Worm (Caenorhabditis elegans) whole organism, L1 larva: Measurements from ENCODE around the gene polk-1.

ENCODE experiments used
- C16A3.4 ChIP-seq: fragments of 150-350 bp; optimal IDR thresholded peaks from 2 replicates; lab custom pipeline; 2014; ENCODE audit warnings: missing biosample characterization, missing genetic modification characterization
- aha-1 ChIP-seq: fragments of 150-350 bp; optimal IDR thresholded peaks from 2 replicates; lab custom pipeline; 2014; ENCODE audit warnings: missing biosample characterization, missing genetic modification characterization
- ama-1 ChIP-seq: fragments of 150-350 bp; optimal IDR thresholded peaks from 2 replicates; lab custom pipeline; 2014
- ceh-63 ChIP-seq: fragments of 200-800 bp; sonication (Bioruptor generic); optimal IDR thresholded peaks from 2 replicates; lab custom pipeline; 2018; ENCODE audit warnings: mild to moderate bottlenecking, missing genetic modification characterization, missing compliant biosample characterization
- ceh-82 ChIP-seq, 3 experiments: fragments of 150-350 bp in 1 of 3; sonication (generic microtip) in 2 of 3; optimal IDR thresholded peaks; 2 replicates each; lab custom pipeline; 2014 to 2017; ENCODE audit warnings: missing biosample characterization in 3 of 3, missing genetic modification characterization in 3 of 3
- ceh-88 ChIP-seq: fragments of 200-800 bp; sonication (Bioruptor generic); IDR thresholded peaks from 2 replicates; pipeline ENCODE4 v1.3.6; 2022; ENCODE audit warnings: missing genetic modification characterization, missing compliant biosample characterization
- ceh-90 ChIP-seq: sonication (generic microtip); optimal IDR thresholded peaks from 2 replicates; lab custom pipeline; 2016; ENCODE audit warnings: missing genetic modification characterization, missing compliant biosample characterization
- dsc-1 ChIP-seq: sonication (generic microtip); optimal IDR thresholded peaks from 2 replicates; lab custom pipeline; 2016; ENCODE audit warnings: mild to moderate bottlenecking, missing genetic modification characterization, missing compliant biosample characterization
- efl-1 ChIP-seq, 4 experiments: fragments of 150-350 bp; optimal IDR thresholded peaks in 3 of 4; peaks in 1 of 4; 1 replicate in 1 of 4; 2 replicates in 3 of 4; lab custom pipeline; 2014; ENCODE audit warnings: missing biosample characterization in 2 of 4, missing genetic modification characterization in 2 of 4, missing genetic modification reagents in 2 of 4
- egl-13 ChIP-seq: sonication (generic microtip); optimal IDR thresholded peaks from 2 replicates; lab custom pipeline; 2016; ENCODE audit warnings: missing genotype, missing genetic modification reagents, missing genetic modification characterization, missing compliant biosample characterization
- elt-2 ChIP-seq: sonication (generic microtip); optimal IDR thresholded peaks from 2 replicates; lab custom pipeline; 2016; ENCODE audit warnings: missing genetic modification characterization, mild to moderate bottlenecking, inconsistent platforms, missing compliant biosample characterization, missing genetic modification reagents
- elt-3 ChIP-seq, 6 experiments: fragments of 150-350 bp in 1 of 6; sonication (generic microtip); optimal IDR thresholded peaks; 2 replicates each; lab custom pipeline; 2017 to 2018; ENCODE audit warnings: missing biosample characterization in 6 of 6, missing genetic modification characterization in 6 of 6, inconsistent platforms in 1 of 6
- ets-5 ChIP-seq: fragments of 200-800 bp; sonication (Bioruptor generic); IDR thresholded peaks from 2 replicates; pipeline ENCODE4 v1.3.6; 2022; ENCODE audit warnings: missing genetic modification characterization, missing compliant biosample characterization
- fkh-4 ChIP-seq: sonication (generic microtip); optimal IDR thresholded peaks from 2 replicates; lab custom pipeline; 2016; ENCODE audit warnings: missing compliant biosample characterization, missing genetic modification characterization, borderline replicate concordance
- grh-1 ChIP-seq: fragments of 200-800 bp; sonication (Bioruptor generic); IDR thresholded peaks from 2 replicates; pipeline ENCODE4 v1.3.6; 2022; ENCODE audit warnings: missing genetic modification reagents, missing genetic modification characterization, missing compliant biosample characterization
- hlh-17 ChIP-seq: fragments of 200-800 bp; sonication (Bioruptor generic); optimal IDR thresholded peaks from 2 replicates; lab custom pipeline; 2018; ENCODE audit warnings: missing genetic modification characterization, mild to moderate bottlenecking, missing compliant biosample characterization, moderate library complexity, borderline replicate concordance
- irx-1 ChIP-seq: sonication (generic microtip); optimal IDR thresholded peaks from 2 replicates; lab custom pipeline; 2016; ENCODE audit warnings: missing genetic modification characterization, missing compliant biosample characterization
- isw-1 ChIP-seq: fragments of 200-800 bp; sonication (Bioruptor generic); IDR thresholded peaks from 2 replicates; pipeline ENCODE4 v1.3.6; 2022; ENCODE audit warnings: missing genetic modification characterization, missing compliant biosample characterization
- jun-1 ChIP-seq: fragments of 150-350 bp; optimal IDR thresholded peaks from 2 replicates; lab custom pipeline; 2014; ENCODE audit warnings: missing biosample characterization, missing genetic modification reagents, missing genetic modification characterization
- lin-13 ChIP-seq: fragments of 150-350 bp; optimal IDR thresholded peaks from 2 replicates; lab custom pipeline; 2014; ENCODE audit warnings: missing biosample characterization, missing genetic modification reagents, missing genetic modification characterization
- lin-14 ChIP-seq: fragments of 200-800 bp; sonication (Bioruptor generic); optimal IDR thresholded peaks from 2 replicates; lab custom pipeline; 2018; ENCODE audit warnings: mild to moderate bottlenecking, missing genetic modification characterization, moderate library complexity, missing compliant biosample characterization
- lin-35 ChIP-seq, 2 experiments: fragments of 150-350 bp; optimal IDR thresholded peaks; 2 replicates each; lab custom pipeline; 2014; ENCODE audit warnings: missing biosample characterization in 2 of 2, missing genetic modification characterization in 2 of 2, missing genetic modification reagents in 2 of 2
- lin-39 ChIP-seq: fragments of 150-350 bp; optimal IDR thresholded peaks from 2 replicates; lab custom pipeline; 2014; ENCODE audit warnings: missing biosample characterization, missing genetic modification reagents, missing genetic modification characterization
- lsy-2 ChIP-seq, 2 experiments: fragments of 150-350 bp; optimal IDR thresholded peaks; 2 replicates each; lab custom pipeline; 2014; ENCODE audit warnings: missing biosample characterization in 2 of 2, missing genetic modification characterization in 2 of 2
- mdl-1 ChIP-seq, 2 experiments: fragments of 150-350 bp; optimal IDR thresholded peaks; 2 replicates each; lab custom pipeline; 2014 to 2017; ENCODE audit warnings: missing biosample characterization in 2 of 2, missing genetic modification characterization in 2 of 2, inconsistent platforms in 1 of 2
- mef-2 ChIP-seq: fragments of 150-350 bp; optimal IDR thresholded peaks from 2 replicates; lab custom pipeline; 2014; ENCODE audit warnings: missing biosample characterization, missing genetic modification characterization
- mep-1 ChIP-seq: fragments of 150-350 bp; optimal IDR thresholded peaks from 2 replicates; lab custom pipeline; 2014; ENCODE audit warnings: missing biosample characterization, missing genetic modification characterization
- nhr-11 ChIP-seq: fragments of 150-350 bp; optimal IDR thresholded peaks from 2 replicates; lab custom pipeline; 2014; ENCODE audit warnings: missing biosample characterization, missing genetic modification characterization
- nhr-12 ChIP-seq: sonication (generic microtip); optimal IDR thresholded peaks from 2 replicates; lab custom pipeline; 2017; ENCODE audit warnings: missing biosample characterization, missing genetic modification characterization
- nhr-19 ChIP-seq: fragments of 200-800 bp; sonication (Bioruptor generic); conservative IDR thresholded peaks from 2 replicates; pipeline ENCODE4 v1.3.6; 2022; ENCODE audit warnings: missing genetic modification characterization, missing compliant biosample characterization
- nhr-20 ChIP-seq: sonication (generic microtip); optimal IDR thresholded peaks from 2 replicates; lab custom pipeline; 2016; ENCODE audit warnings: mild to moderate bottlenecking, missing genetic modification characterization, missing compliant biosample characterization
- nhr-71 ChIP-seq: sonication (generic microtip); optimal IDR thresholded peaks from 2 replicates; lab custom pipeline; 2016; ENCODE audit warnings: mild to moderate bottlenecking, missing genetic modification characterization, moderate library complexity, missing compliant biosample characterization
- nhr-77 ChIP-seq: fragments of 150-350 bp; optimal IDR thresholded peaks from 2 replicates; lab custom pipeline; 2014; ENCODE audit warnings: missing biosample characterization, missing genetic modification characterization
- nhr-84 ChIP-seq: sonication (generic microtip); optimal IDR thresholded peaks from 2 replicates; lab custom pipeline; 2017; ENCODE audit warnings: missing biosample characterization, missing genetic modification characterization
- nhr-85 ChIP-seq: sonication (generic microtip); peaks from one replicate; lab custom pipeline; 2016; ENCODE audit warnings: missing genetic modification characterization, inconsistent platforms, missing compliant biosample characterization
- nhr-90 ChIP-seq: sonication (generic microtip); optimal IDR thresholded peaks from 2 replicates; lab custom pipeline; 2016; ENCODE audit warnings: mild to moderate bottlenecking, missing genetic modification characterization, missing compliant biosample characterization; ENCODE audit not compliant: poor library complexity
- pag-3 ChIP-seq: sonication (generic microtip); optimal IDR thresholded peaks from 2 replicates; lab custom pipeline; 2017; ENCODE audit warnings: missing genetic modification characterization, mild to moderate bottlenecking, missing compliant biosample characterization, antibody characterized with exemption, borderline replicate concordance; ENCODE audit not compliant: insufficient read depth
- rnt-1 ChIP-seq: sonication (generic microtip); optimal IDR thresholded peaks from 2 replicates; lab custom pipeline; 2016; ENCODE audit warnings: mild to moderate bottlenecking, missing genetic modification characterization, moderate library complexity, missing compliant biosample characterization
- snu-23 ChIP-seq: sonication (generic microtip); optimal IDR thresholded peaks from 2 replicates; lab custom pipeline; 2016; ENCODE audit warnings: missing genetic modification characterization, missing compliant biosample characterization
- sptf-1 ChIP-seq: fragments of 150-350 bp; optimal IDR thresholded peaks from 2 replicates; lab custom pipeline; 2014; ENCODE audit warnings: missing biosample characterization, missing genetic modification characterization
- tbx-2 ChIP-seq: sonication (generic microtip); optimal IDR thresholded peaks from 2 replicates; lab custom pipeline; 2016; ENCODE audit warnings: missing genetic modification characterization, missing compliant biosample characterization
- tlp-1 ChIP-seq: fragments of 150-350 bp; optimal IDR thresholded peaks from 2 replicates; lab custom pipeline; 2014; ENCODE audit warnings: missing biosample characterization, missing genetic modification characterization
- unc-62 ChIP-seq: fragments of 150-350 bp; optimal IDR thresholded peaks from 2 replicates; lab custom pipeline; 2014; ENCODE audit warnings: missing biosample characterization, missing genetic modification reagents, missing genetic modification characterization
- unc-86 ChIP-seq: sonication (generic microtip); optimal IDR thresholded peaks from 2 replicates; lab custom pipeline; 2016; ENCODE audit warnings: missing genetic modification characterization, missing compliant biosample characterization
- unc-98 ChIP-seq: fragments of 200-800 bp; sonication (Bioruptor generic); IDR thresholded peaks from 2 replicates; pipeline ENCODE4 v1.3.6; 2022; ENCODE audit warnings: missing genetic modification characterization, missing compliant biosample characterization
- zip-4 ChIP-seq: fragments of 200-800 bp; sonication (Bioruptor generic); optimal IDR thresholded peaks from 2 replicates; lab custom pipeline; 2018; ENCODE audit warnings: mild to moderate bottlenecking, missing genetic modification characterization, moderate library complexity, missing compliant biosample characterization

polk-1 gene

DNA sequence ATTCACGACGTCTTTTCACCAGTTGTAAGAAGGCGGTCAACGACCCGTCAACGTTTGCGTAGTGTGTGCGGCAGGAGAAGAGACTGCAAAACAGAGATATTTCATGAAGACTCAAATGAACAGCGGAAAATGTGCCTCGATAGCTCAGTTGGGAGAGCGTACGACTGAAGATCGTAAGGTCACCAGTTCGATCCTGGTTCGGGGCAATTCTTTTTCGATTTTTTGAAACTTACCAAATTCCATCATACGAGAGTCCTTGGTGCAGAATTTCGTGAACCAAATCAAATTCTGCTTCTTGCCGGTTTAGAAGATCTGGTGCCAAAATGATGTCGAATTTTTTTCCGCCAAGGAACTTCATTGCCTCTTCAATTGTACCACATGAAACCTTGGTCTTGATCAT, 24.5 kb upstream of the polk-1 start (continued):
- TF ChIP-seq tbx-2 (tag; lab: Kevin White, UChicago) (no peak), ceh-90 (tag; lab: Kevin White, UChicago) (no peak), ets-5 (no peak), nhr-71 (peak; percentile 54), tlp-1 (tag; lab: Kevin White, UChicago) (no peak), nhr-12 (tag; lab: Kevin White, UChicago) (no peak), lin-39 (tag; lab: Kevin White, UChicago) (no peak), elt-3 (tag; optimal IDR thresholded peaks at IDR 0.05; lab: Kevin White, UChicago) (no peak)

DNA sequence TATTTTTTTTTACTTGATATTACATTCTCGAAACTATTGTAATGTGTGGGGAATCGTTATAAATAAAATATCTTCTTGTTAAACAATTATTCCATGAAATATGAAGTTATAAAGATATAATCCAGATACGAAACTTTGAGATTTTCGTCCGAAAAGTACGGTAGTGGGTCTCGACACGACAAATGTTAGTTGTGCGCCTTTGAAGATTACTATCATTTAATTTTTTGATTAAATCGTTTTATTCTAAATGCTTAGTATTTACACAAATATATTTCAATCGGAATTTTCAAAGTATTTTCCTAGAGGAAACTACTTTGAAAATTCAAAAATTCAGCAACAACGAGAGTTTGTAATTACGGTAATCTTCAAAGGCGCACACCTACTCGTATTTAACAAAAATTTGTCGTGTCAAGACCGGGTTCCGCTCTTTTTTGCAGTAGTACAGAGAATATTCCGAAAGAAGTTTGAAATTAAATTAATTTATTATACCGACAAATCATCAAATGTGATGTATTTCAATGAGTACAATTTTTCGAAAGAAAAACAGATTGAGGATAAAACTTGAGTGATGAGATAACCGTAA, 23.8 kb upstream of the polk-1 start:
- 0 out of 2 replicates have a peak, but pooled peaks have one; percentile 31 for TF ChIP-seq ceh-88 (GFP tag; lab: Robert Waterston, UW)
- peak; percentile 14; the same call in 1 of the 2 replicates for TF ChIP-seq nhr-19 (GFP tag; lab: Robert Waterston, UW)
- no peak for TF ChIP-seq mdl-1 (tag; optimal IDR thresholded peaks at IDR 0.05; lab: Kevin White, UChicago)
- peak; percentile 13 for TF ChIP-seq tbx-2 (tag; lab: Kevin White, UChicago)
- peak; percentile 19 for TF ChIP-seq nhr-85 (tag; lab: Kevin White, UChicago)
- TF ChIP-seq elt-2 (tag; lab: Kevin White, UChicago) = peak; percentile 3
- no peak for TF ChIP-seq pag-3
- TF ChIP-seq ama-1 = peak; percentile 88
- no peak for TF ChIP-seq snu-23 (GFP tag; lab: Kevin White, UChicago)
- no peak for TF ChIP-seq grh-1 (GFP tag; lab: Robert Waterston, UW)
- TF ChIP-seq nhr-90 (tag; lab: Kevin White, UChicago) = peak; percentile 47
- TF ChIP-seq nhr-20 (tag; lab: Kevin White, UChicago) = peak; percentile 0
- TF ChIP-seq ceh-82 (tag; optimal IDR thresholded peaks at IDR 0.05; lab: Kevin White, UChicago) = no peak
- no peak for TF ChIP-seq unc-98 (GFP tag; lab: Robert Waterston, UW)

DNA sequence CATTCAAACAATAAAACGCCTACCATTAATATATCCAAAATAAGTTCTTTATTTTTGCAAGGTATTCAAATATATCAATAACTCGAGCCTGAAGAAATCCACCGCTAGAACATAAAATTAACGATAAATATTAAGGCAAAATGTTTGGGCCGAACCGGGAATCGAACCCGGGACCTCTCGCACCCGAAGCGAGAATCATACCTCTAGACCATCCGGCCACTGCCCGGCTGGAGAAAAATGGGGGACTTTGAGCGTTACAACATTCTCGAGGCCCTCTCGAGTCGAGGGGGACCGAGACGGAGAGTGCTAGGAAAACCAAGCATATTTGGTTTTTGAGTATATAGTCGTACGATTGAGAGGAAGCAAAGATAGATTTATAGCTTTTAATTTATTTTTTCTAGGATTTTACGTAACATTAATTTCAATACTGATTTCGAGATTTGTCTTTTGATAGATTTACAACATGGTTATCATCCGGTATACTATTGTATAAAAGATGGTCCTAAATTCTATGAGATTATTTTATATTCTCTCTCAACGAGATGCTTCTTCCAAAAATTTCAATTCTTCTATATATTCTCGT, 21.9 kb upstream of the polk-1 start, which contains the start of gene flp-23:
TSS of gene flp-23 (plus strand) at position 533 of the 583 bp plus-strand sequence.
- TF ChIP-seq unc-98 (GFP tag; lab: Robert Waterston, UW) = no peak
- no peak for TF ChIP-seq tlp-1 (tag; lab: Kevin White, UChicago)
- peak; percentile 12 for TF ChIP-seq C16A3.4 (tag; lab: Kevin White, UChicago)
- TF ChIP-seq isw-1 (GFP tag; lab: Robert Waterston, UW) = no peak
- TF ChIP-seq mep-1 = peak; percentile 20
- no peak for TF ChIP-seq nhr-77 (tag; lab: Kevin White, UChicago)
- TF ChIP-seq efl-1 (optimal IDR thresholded peaks at IDR 0.05; lab: Kevin White, UChicago) = peak; percentile 19 to 34
- peak in 1 of 2 experiments; percentile 33 for TF ChIP-seq efl-1 (GFP tag; optimal IDR thresholded peaks at IDR 0.05 in 1 of 2; lab: Kevin White, UChicago)
- TF ChIP-seq hlh-17 = no peak
- peak; percentile 62 for TF ChIP-seq snu-23 (GFP tag; lab: Kevin White, UChicago)
- TF ChIP-seq lin-39 (tag; lab: Kevin White, UChicago) = no peak
- TF ChIP-seq sptf-1 (tag; lab: Kevin White, UChicago) = no peak
- TF ChIP-seq mef-2 (tag; lab: Kevin White, UChicago) = no peak
- TF ChIP-seq aha-1 (tag; lab: Kevin White, UChicago) = no peak
- no peak for TF ChIP-seq elt-3 (tag; optimal IDR thresholded peaks at IDR 0.05; lab: Kevin White, UChicago)
- peak; percentile 52 for TF ChIP-seq lin-14 (GFP tag; lab: Kevin White, UChicago)
- peak; percentile 2 to 36 for TF ChIP-seq lin-35 (GFP tag; optimal IDR thresholded peaks at IDR 0.05; lab: Kevin White, UChicago)
- no peak for TF ChIP-seq ceh-90 (tag; lab: Kevin White, UChicago)
- TF ChIP-seq unc-86 = no peak
- peak; percentile 1 for TF ChIP-seq lin-13
- TF ChIP-seq fkh-4 (tag; lab: Kevin White, UChicago) = no peak
- TF ChIP-seq ceh-82 (tag; optimal IDR thresholded peaks at IDR 0.05; lab: Kevin White, UChicago) = peak in 1 of 3 experiments; percentile 37
- TF ChIP-seq ceh-63 (GFP tag; lab: Kevin White, UChicago) = no peak
- no peak for TF ChIP-seq egl-13 (tag; lab: Kevin White, UChicago)
- TF ChIP-seq elt-2 (tag; lab: Kevin White, UChicago) = no peak
- TF ChIP-seq nhr-11 = no peak
- no peak for TF ChIP-seq unc-62 (GFP tag; lab: Kevin White, UChicago)
- no peak for TF ChIP-seq zip-4 (GFP tag; lab: Kevin White, UChicago)
- peak; percentile 12 for TF ChIP-seq dsc-1
- no peak for TF ChIP-seq jun-1 (tag; lab: Kevin White, UChicago)
- peak; percentile 29 to 50 for TF ChIP-seq lsy-2 (tag; optimal IDR thresholded peaks at IDR 0.05; lab: Kevin White, UChicago)
- TF ChIP-seq nhr-84 (tag; lab: Kevin White, UChicago) = no peak
- TF ChIP-seq irx-1 (tag; lab: Kevin White, UChicago) = no peak
- peak; percentile 47 for TF ChIP-seq rnt-1 (tag; lab: Kevin White, UChicago)
